Worm (Caenorhabditis elegans) whole organism, L4 larva: ENCODE data around the gene ZK1127.13.

Source experiments
- F37D6.2 ChIP-seq: sonication (generic microtip); optimal IDR thresholded peaks from 2 replicates; lab custom pipeline; 2016; ENCODE audit warnings: mild to moderate bottlenecking, missing genetic modification characterization, missing compliant biosample characterization
- R02D3.7 ChIP-seq: fragments of 150-350 bp; sonication (generic microtip); optimal IDR thresholded peaks from 3 replicates; lab custom pipeline; 2014; ENCODE audit warnings: missing biosample characterization, missing genetic modification characterization
- T20F7.1 ChIP-seq: fragments of 200-800 bp; sonication (Bioruptor generic); optimal IDR thresholded peaks from 2 replicates; lab custom pipeline; 2018; ENCODE audit warnings: mild to moderate bottlenecking, missing genetic modification characterization, missing compliant biosample characterization
- T26A8.4 ChIP-seq: fragments of 200-800 bp; sonication (Bioruptor generic); IDR thresholded peaks from 2 replicates; pipeline ENCODE4 v1.3.6; 2022; ENCODE audit warnings: missing genetic modification characterization, missing compliant biosample characterization
- Y48G9A.11 ChIP-seq: fragments of 200-800 bp; sonication (Bioruptor generic); IDR thresholded peaks from 2 replicates; pipeline ENCODE4 v1.3.6; 2022; ENCODE audit warnings: missing genetic modification reagents, missing genetic modification characterization, missing compliant biosample characterization
- Y75B8A.6 ChIP-seq: fragments of 200-800 bp; sonication (Bioruptor generic); IDR thresholded peaks from 2 replicates; pipeline ENCODE4 v1.3.6; 2022; ENCODE audit warnings: missing genetic modification reagents, missing genetic modification characterization, missing compliant biosample characterization
- aha-1 ChIP-seq: fragments of 150-350 bp; peaks from one replicate; lab custom pipeline; 2014; ENCODE audit warnings: missing biosample characterization, missing genetic modification characterization
- arid-1 ChIP-seq: fragments of 200-800 bp; sonication (Bioruptor generic); conservative IDR thresholded peaks from 2 replicates; pipeline ENCODE4 v1.3.6; 2022; ENCODE audit warnings: missing genetic modification reagents, missing genetic modification characterization, missing compliant biosample characterization
- ceh-28 ChIP-seq: fragments of 150-350 bp; optimal IDR thresholded peaks from 2 replicates; lab custom pipeline; 2014; ENCODE audit warnings: missing biosample characterization, missing genetic modification reagents, missing genetic modification characterization
- ceh-44 ChIP-seq: fragments of 200-800 bp; sonication (Bioruptor generic); IDR thresholded peaks from 2 replicates; pipeline ENCODE4 v1.3.6; 2022; ENCODE audit warnings: missing genetic modification reagents, missing genetic modification characterization, missing compliant biosample characterization
- ces-1 ChIP-seq: fragments of 150-350 bp; sonication (generic microtip); optimal IDR thresholded peaks from 4 replicates; lab custom pipeline; 2014; ENCODE audit warnings: missing biosample characterization, missing genetic modification reagents, missing genetic modification characterization
- daf-12 ChIP-seq: fragments of 150-350 bp; optimal IDR thresholded peaks from 2 replicates; lab custom pipeline; 2014; ENCODE audit warnings: missing biosample characterization, missing genetic modification reagents, missing genetic modification characterization
- daf-16 ChIP-seq, 3 experiments: sonication (generic microtip); optimal IDR thresholded peaks; 2 replicates each; lab custom pipeline; 2016 to 2017; ENCODE audit warnings: missing genetic modification characterization in 3 of 3, missing genetic modification reagents in 3 of 3, mild to moderate bottlenecking in 2 of 3, missing compliant biosample characterization in 2 of 3, missing biosample characterization in 1 of 3, moderate library complexity in 1 of 3
- daf-19 ChIP-seq: fragments of 200-800 bp; sonication (Bioruptor generic); conservative IDR thresholded peaks from 2 replicates; pipeline ENCODE4 v1.3.6; 2022; ENCODE audit warnings: missing genetic modification characterization, missing compliant biosample characterization
- duxl-1 ChIP-seq: sonication (generic microtip); optimal IDR thresholded peaks from 2 replicates; lab custom pipeline; 2016; ENCODE audit warnings: mild to moderate bottlenecking, missing genetic modification characterization, moderate library complexity, missing compliant biosample characterization; ENCODE audit not compliant: poor library complexity
- dve-1 ChIP-seq: sonication (generic microtip); optimal IDR thresholded peaks from 2 replicates; lab custom pipeline; 2017; ENCODE audit warnings: antibody characterized with exemption, mild to moderate bottlenecking, missing genetic modification characterization, missing compliant biosample characterization; ENCODE audit not compliant: insufficient read depth
- fkh-10 ChIP-seq: fragments of 150-350 bp; optimal IDR thresholded peaks from 2 replicates; lab custom pipeline; 2014; ENCODE audit warnings: missing biosample characterization, missing genetic modification reagents, missing genetic modification characterization
- fos-1 ChIP-seq: fragments of 150-350 bp; optimal IDR thresholded peaks from 2 replicates; lab custom pipeline; 2014; ENCODE audit warnings: missing biosample characterization, missing genetic modification characterization
- gei-8 ChIP-seq: fragments of 200-800 bp; sonication (Bioruptor generic); optimal IDR thresholded peaks from 2 replicates; lab custom pipeline; 2018; ENCODE audit warnings: mild to moderate bottlenecking, missing genetic modification characterization, missing compliant biosample characterization
- hlh-11 ChIP-seq: fragments of 200-800 bp; sonication (Bioruptor generic); optimal IDR thresholded peaks from 2 replicates; lab custom pipeline; 2018; ENCODE audit warnings: mild to moderate bottlenecking, missing genetic modification characterization, missing compliant biosample characterization
- hlh-30 ChIP-seq: sonication (generic microtip); optimal IDR thresholded peaks from 2 replicates; lab custom pipeline; 2017; ENCODE audit warnings: antibody characterized with exemption, mild to moderate bottlenecking, missing genetic modification characterization, missing compliant biosample characterization; ENCODE audit not compliant: insufficient read depth
- jun-1 ChIP-seq: fragments of 150-350 bp; optimal IDR thresholded peaks from 2 replicates; lab custom pipeline; 2014; ENCODE audit warnings: missing biosample characterization, missing genetic modification reagents, missing genetic modification characterization
- lin-15B ChIP-seq: fragments of 150-350 bp; sonication (generic microtip); optimal IDR thresholded peaks from 3 replicates; lab custom pipeline; 2014; ENCODE audit warnings: missing biosample characterization, missing genetic modification characterization
- lin-38 ChIP-seq: fragments of 200-800 bp; sonication (Bioruptor generic); IDR thresholded peaks from 2 replicates; pipeline ENCODE4 v1.3.6; 2022; ENCODE audit warnings: missing genetic modification reagents, missing genetic modification characterization, missing compliant biosample characterization
- lin-39 ChIP-seq: fragments of 150-350 bp; optimal IDR thresholded peaks from 2 replicates; lab custom pipeline; 2014; ENCODE audit warnings: missing biosample characterization, missing genetic modification reagents, missing genetic modification characterization
- lsy-2 ChIP-seq, 2 experiments: fragments of 150-350 bp in 1 of 2; sonication (generic microtip) in 1 of 2; optimal IDR thresholded peaks; 2 replicates each; lab custom pipeline; 2014 to 2017; ENCODE audit warnings: missing biosample characterization in 2 of 2, missing genetic modification characterization in 2 of 2
- madf-5 ChIP-seq, 2 experiments: fragments of 200-800 bp; sonication (Bioruptor generic); IDR thresholded peaks; 2 replicates each; pipeline ENCODE4 v1.3.6; 2022; ENCODE audit warnings: missing compliant biosample characterization in 2 of 2, missing genetic modification characterization in 2 of 2
- nhr-11 ChIP-seq: fragments of 150-350 bp; optimal IDR thresholded peaks from 2 replicates; lab custom pipeline; 2014; ENCODE audit warnings: missing biosample characterization, missing genetic modification characterization
- nhr-111 ChIP-seq: fragments of 200-800 bp; sonication (Bioruptor generic); optimal IDR thresholded peaks from 2 replicates; lab custom pipeline; 2018; ENCODE audit warnings: mild to moderate bottlenecking, missing genetic modification characterization, missing compliant biosample characterization
- nhr-28 ChIP-seq: fragments of 150-350 bp; optimal IDR thresholded peaks from 2 replicates; lab custom pipeline; 2014; ENCODE audit warnings: missing biosample characterization, missing genetic modification characterization
- nhr-48 ChIP-seq: sonication (generic microtip); optimal IDR thresholded peaks from 2 replicates; lab custom pipeline; 2016; ENCODE audit warnings: mild to moderate bottlenecking, missing genetic modification characterization, missing compliant biosample characterization
- nhr-76 ChIP-seq: fragments of 150-350 bp; optimal IDR thresholded peaks from 2 replicates; lab custom pipeline; 2014; ENCODE audit warnings: missing biosample characterization, missing genetic modification characterization
- nhr-77 ChIP-seq: fragments of 150-350 bp; optimal IDR thresholded peaks from 2 replicates; lab custom pipeline; 2014; ENCODE audit warnings: missing biosample characterization, missing genetic modification characterization
- pha-4 ChIP-seq, 2 experiments: fragments of 150-350 bp in 1 of 2; fragments of 200-800 bp in 1 of 2; sonication (Bioruptor generic) in 1 of 2; IDR thresholded peaks in 1 of 2; optimal IDR thresholded peaks in 1 of 2; 2 replicates each; pipeline versions ENCODE4 v1.3.6 to Lab custom; 2014 to 2022; ENCODE audit warnings: missing genetic modification characterization in 2 of 2, missing genetic modification reagents in 2 of 2, missing biosample characterization in 1 of 2, missing compliant biosample characterization in 1 of 2
- php-3 ChIP-seq: fragments of 200-800 bp; sonication (Bioruptor generic); IDR thresholded peaks from 2 replicates; pipeline ENCODE4 v1.3.6; 2022; ENCODE audit warnings: missing genetic modification reagents, missing genetic modification characterization, missing compliant biosample characterization
- rbr-2 ChIP-seq: sonication (generic microtip); optimal IDR thresholded peaks from 2 replicates; lab custom pipeline; 2016; ENCODE audit warnings: missing genotype, missing genetic modification characterization, missing compliant biosample characterization
- saeg-2 ChIP-seq: fragments of 200-800 bp; sonication (Bioruptor generic); IDR thresholded peaks from 2 replicates; pipeline ENCODE4 v1.3.6; 2022; ENCODE audit warnings: missing genetic modification reagents, missing genetic modification characterization, missing compliant biosample characterization
- sdz-12 ChIP-seq: fragments of 200-800 bp; sonication (Bioruptor generic); optimal IDR thresholded peaks from 2 replicates; lab custom pipeline; 2018; ENCODE audit warnings: mild to moderate bottlenecking, missing genetic modification characterization, missing compliant biosample characterization
- tra-1 ChIP-seq: fragments of 200-800 bp; sonication (Bioruptor generic); IDR thresholded peaks from 2 replicates; pipeline ENCODE4 v1.3.6; 2022; ENCODE audit warnings: missing genetic modification reagents, missing genetic modification characterization, missing compliant biosample characterization
- unc-39 ChIP-seq: sonication (generic microtip); optimal IDR thresholded peaks from 2 replicates; lab custom pipeline; 2017; ENCODE audit warnings: missing biosample characterization, missing genetic modification characterization
- unc-62 ChIP-seq, 3 experiments: fragments of 150-350 bp in 1 of 3; sonication (generic microtip); optimal IDR thresholded peaks in 2 of 3; peaks in 1 of 3; 1 replicate in 1 of 3; 2 replicates in 2 of 3; lab custom pipeline; 2014 to 2017; ENCODE audit warnings: missing biosample characterization in 3 of 3, missing genetic modification characterization in 3 of 3, missing genetic modification reagents in 3 of 3, missing genotype in 1 of 3
- zfp-2 ChIP-seq: sonication (generic microtip); optimal IDR thresholded peaks from 2 replicates; lab custom pipeline; 2016; ENCODE audit warnings: mild to moderate bottlenecking, missing genetic modification characterization, missing compliant biosample characterization
- zip-11 ChIP-seq: fragments of 200-800 bp; sonication (Bioruptor generic); IDR thresholded peaks from 2 replicates; pipeline ENCODE4 v1.3.6; 2022; ENCODE audit warnings: missing genetic modification characterization, missing compliant biosample characterization
- ztf-11 ChIP-seq: fragments of 150-350 bp; optimal IDR thresholded peaks from 2 replicates; lab custom pipeline; 2014; ENCODE audit warnings: missing biosample characterization, missing genetic modification characterization
- ztf-7 ChIP-seq: fragments of 150-350 bp; optimal IDR thresholded peaks from 2 replicates; lab custom pipeline; 2014; ENCODE audit warnings: missing biosample characterization, missing genetic modification characterization

ZK1127.13 gene

ce11 chrII:7022370-7023001 is 30.6 kb upstream of the ZK1127.13 start, which contains the start of the genes lst-6 and lst-5 (continued):
- TF ChIP-seq daf-12 (tag; lab: Kevin White, UChicago), result no peak
- TF ChIP-seq ces-1 (GFP tag; lab: Kevin White, UChicago), result no peak
- TF ChIP-seq dve-1 (tag; lab: Kevin White, UChicago), result peak; percentile 55
- no peak for TF ChIP-seq unc-39 (tag; lab: Kevin White, UChicago)
- TF ChIP-seq lin-15B (tag; lab: Kevin White, UChicago), result no peak
- TF ChIP-seq ceh-28, result no peak
- TF ChIP-seq T26A8.4 (GFP tag; lab: Robert Waterston, UW), result no peak
- TF ChIP-seq tra-1, result no peak
- peak; percentile 5 for TF ChIP-seq nhr-48 (tag; lab: Kevin White, UChicago)
- no peak for TF ChIP-seq nhr-77
- TF ChIP-seq nhr-76 (tag; lab: Kevin White, UChicago), result no peak
- no peak for TF ChIP-seq nhr-11 (tag; lab: Kevin White, UChicago)
- TF ChIP-seq arid-1 (GFP tag; lab: Robert Waterston, UW), result no peak
- TF ChIP-seq fos-1 (tag; lab: Kevin White, UChicago), result no peak
- TF ChIP-seq T20F7.1 (GFP tag; lab: Kevin White, UChicago), result peak; percentile 70
- TF ChIP-seq fkh-10, result peak; percentile 53
- no peak for TF ChIP-seq duxl-1 (tag; lab: Kevin White, UChicago)
- TF ChIP-seq Y75B8A.6 (GFP tag; lab: Robert Waterston, UW), result no peak
- TF ChIP-seq ztf-11 (tag; lab: Kevin White, UChicago), result no peak
- peak; percentile 73 for TF ChIP-seq hlh-11 (tag; lab: Kevin White, UChicago)
- no peak for TF ChIP-seq gei-8 (GFP tag; lab: Kevin White, UChicago)
- TF ChIP-seq nhr-111, result no peak
- TF ChIP-seq lin-39 (tag; lab: Kevin White, UChicago), result no peak
- TF ChIP-seq unc-62 (GFP tag; optimal IDR thresholded peaks at IDR 0.05 in 1 of 2; lab: Kevin White, UChicago), result no peak
- TF ChIP-seq unc-62 (tag; optimal IDR thresholded peaks at IDR 0.05; lab: Kevin White, UChicago), result no peak
- TF ChIP-seq ztf-7 (tag; lab: Kevin White, UChicago), result no peak
- no peak for TF ChIP-seq saeg-2 (GFP tag; lab: Robert Waterston, UW)

ce11 chrII:7024897-7025852 is 27.9 kb upstream of the ZK1127.13 start, which contains the start of gene znf-598:
Gene znf-598, plus strand, starts transcription at chrII:7025802.
- peak; percentile 58 for TF ChIP-seq dve-1 (tag; lab: Kevin White, UChicago)
- peak; percentile 90 for TF ChIP-seq lin-38 (GFP tag; lab: Robert Waterston, UW)
- peak; percentile 19 for TF ChIP-seq hlh-30 (tag; lab: Kevin White, UChicago)
- TF ChIP-seq nhr-11 (tag; lab: Kevin White, UChicago), result peak; percentile 29
- TF ChIP-seq T20F7.1 (GFP tag; lab: Kevin White, UChicago), result peak; percentile 67
- TF ChIP-seq jun-1 (tag; lab: Kevin White, UChicago), result no peak
- no peak for TF ChIP-seq madf-5 (GFP tag; IDR thresholded peaks at IDR 0.05; lab: Robert Waterston, UW)
- TF ChIP-seq F37D6.2, result no peak
- no peak for TF ChIP-seq ceh-44 (GFP tag; lab: Robert Waterston, UW)
- no peak for TF ChIP-seq daf-16 (GFP tag; optimal IDR thresholded peaks at IDR 0.05; lab: Kevin White, UChicago)
- peak; percentile 74 for TF ChIP-seq daf-16 (tag; optimal IDR thresholded peaks at IDR 0.05; lab: Kevin White, UChicago)
- no peak for TF ChIP-seq saeg-2 (GFP tag; lab: Robert Waterston, UW)
- TF ChIP-seq sdz-12 (GFP tag; lab: Kevin White, UChicago), result no peak
- no peak for TF ChIP-seq pha-4 (GFP tag; IDR thresholded peaks at IDR 0.05; lab: Robert Waterston, UW)
- peak; percentile 24 for TF ChIP-seq pha-4 (tag; optimal IDR thresholded peaks at IDR 0.05; lab: Kevin White, UChicago)
- no peak for TF ChIP-seq daf-19 (GFP tag; lab: Robert Waterston, UW)
- no peak for TF ChIP-seq R02D3.7 (tag; lab: Kevin White, UChicago)
- TF ChIP-seq Y48G9A.11, result no peak
- TF ChIP-seq nhr-28, result peak; percentile 69
- TF ChIP-seq zip-11 (GFP tag; lab: Robert Waterston, UW), result no peak
- TF ChIP-seq aha-1 (tag; lab: Kevin White, UChicago), result peak; percentile 84
- peak in 1 of 2 experiments; percentile 83 for TF ChIP-seq lsy-2 (tag; optimal IDR thresholded peaks at IDR 0.05; lab: Kevin White, UChicago)
- TF ChIP-seq arid-1 (GFP tag; lab: Robert Waterston, UW), result no peak
- peak; percentile 70 for TF ChIP-seq php-3 (GFP tag; lab: Robert Waterston, UW)
- no peak for TF ChIP-seq zfp-2 (tag; lab: Kevin White, UChicago)
- peak; percentile 19 for TF ChIP-seq rbr-2
